Fruit fly (Drosophila melanogaster): ENCODE measurements around the gene RpS13.

The RpS13 gene

dm6 chr2L:8381508-8382036 is 17.1 kb upstream of the RpS13 start, which contains the start of gene AlaRS (continued):
- TF ChIP-seq org-1 (GFP tag; optimal IDR thresholded peaks at IDR 0.05) (no peak), jumu (GFP tag; optimal IDR thresholded peaks at IDR 0.05) (no peak), CG33557 (GFP tag; optimal IDR thresholded peaks at IDR 0.05) (no peak), Taf1 (GFP tag; IDR thresholded peaks at IDR 0.05) (no peak), NC2α (GFP tag; optimal IDR thresholded peaks at IDR 0.05) (no peak), trh (GFP tag; optimal IDR thresholded peaks at IDR 0.05) (no peak), dmrt99B (tag; optimal IDR thresholded peaks at IDR 0.05) (peak; percentile 27), NC2β (GFP tag; optimal IDR thresholded peaks at IDR 0.05) (no peak), cas (GFP tag; IDR thresholded peaks at IDR 0.05) (no peak), ewg (GFP tag; optimal IDR thresholded peaks at IDR 0.05) (no peak), Adf1 (GFP tag; IDR thresholded peaks at IDR 0.05) (no peak), exex (tag; optimal IDR thresholded peaks at IDR 0.05) (peak; percentile 5), CG14441 (GFP tag; IDR thresholded peaks at IDR 0.05) (no peak), ash1 (GFP tag; optimal IDR thresholded peaks at IDR 0.05) (no peak), trem (tag; optimal IDR thresholded peaks at IDR 0.05) (peak; percentile 53), gem (tag; optimal IDR thresholded peaks at IDR 0.05) (peak; percentile 70), CG9932 (GFP tag; IDR thresholded peaks at IDR 0.05) (peak; percentile 49), H2.0 (GFP tag; IDR thresholded peaks at IDR 0.05) (no peak), CG7928 (GFP tag; optimal IDR thresholded peaks at IDR 0.05) (no peak), Hand (GFP tag; optimal IDR thresholded peaks at IDR 0.05) (no peak), zfh1 (GFP tag; IDR thresholded peaks at IDR 0.05) (peak; percentile 16; the same call in 1 of the 3 replicates), CG11723 (GFP tag; optimal IDR thresholded peaks at IDR 0.05) (peak; percentile 22), h (optimal IDR thresholded peaks at IDR 0.05) (no peak), CG4820 (GFP tag; optimal IDR thresholded peaks at IDR 0.05) (peak; percentile 17), tin (GFP tag; optimal IDR thresholded peaks at IDR 0.05) (peak; percentile 19), sug (tag; optimal IDR thresholded peaks at IDR 0.05) (peak; percentile 33), CG34422 (GFP tag; IDR thresholded peaks at IDR 0.05) (0 out of 3 replicates have a peak, but pooled peaks have one; percentile 26), CG10274 (GFP tag; optimal IDR thresholded peaks at IDR 0.05) (no peak), Meics (GFP tag; optimal IDR thresholded peaks at IDR 0.05) (peak; percentile 28), dpn (GFP tag; optimal IDR thresholded peaks at IDR 0.05) (peak; percentile 8 to 26), CG1233 (GFP tag; optimal IDR thresholded peaks at IDR 0.05) (peak; percentile 20), CkIIα-i1 (GFP tag; IDR thresholded peaks at IDR 0.05) (no peak), Rfx (GFP tag; IDR thresholded peaks at IDR 0.05) (peak; percentile 41; the same call in 1 of the 2 replicates), Nf-YB (GFP tag; optimal IDR thresholded peaks at IDR 0.05) (peak; percentile 1), Chrac-16 (GFP tag; optimal IDR thresholded peaks at IDR 0.05) (peak; percentile 16), CG4360 (GFP tag; IDR thresholded peaks at IDR 0.05) (no peak), CG14710 (tag; optimal IDR thresholded peaks at IDR 0.05) (peak; percentile 65), repo (GFP tag; optimal IDR thresholded peaks at IDR 0.05) (no peak), CG18764 (GFP tag; optimal IDR thresholded peaks at IDR 0.05) (peak; percentile 7), Trl (optimal IDR thresholded peaks at IDR 0.05) (no peak), Trl (GFP tag; optimal IDR thresholded peaks at IDR 0.05) (no peak), CG3281 (GFP tag; optimal IDR thresholded peaks at IDR 0.05) (peak; percentile 49), CG13624 (GFP tag; optimal IDR thresholded peaks at IDR 0.05) (peak; percentile 20), CG1024 (GFP tag; IDR thresholded peaks at IDR 0.05) (no peak), Hr3 (GFP tag; optimal IDR thresholded peaks at IDR 0.05) (peak; percentile 24), pzg (GFP tag; optimal IDR thresholded peaks at IDR 0.05) (peak; percentile 36), CG17186 (GFP tag; optimal IDR thresholded peaks at IDR 0.05) (no peak), CG12219 (GFP tag; optimal IDR thresholded peaks at IDR 0.05) (peak; percentile 3), CG6813 (GFP tag; optimal IDR thresholded peaks at IDR 0.05) (peak; percentile 3), eyg (GFP tag; optimal IDR thresholded peaks at IDR 0.05) (no peak), Ada2b (GFP tag; IDR thresholded peaks at IDR 0.05) (no peak), ATbp (GFP tag; optimal IDR thresholded peaks at IDR 0.05) (peak; percentile 44)

All from whole organism, embryonic.